Fruit fly (Drosophila melanogaster) whole organism, embryonic: Measurements from ENCODE around the gene Spn75F.

Source experiments
- Awh ChIP-seq: fragments of 200-800 bp; sonication (Bioruptor generic); IDR thresholded peaks from 2 replicates; pipeline ENCODE4, ENCODE4 v1.3.6; 2022; ENCODE audit warnings: missing biosample characterization, missing genetic modification characterization
- B-H1 ChIP-seq: fragments of 200-800 bp; sonication (Bioruptor generic); IDR thresholded peaks from 3 replicates; pipeline ENCODE4 v1.3.6; 2022; ENCODE audit warnings: missing biosample characterization, missing genetic modification characterization
- CG12155 ChIP-seq: fragments of 200-800 bp; sonication (Bioruptor generic); optimal IDR thresholded peaks from 3 replicates; lab custom pipeline; 2016; ENCODE audit warnings: missing biosample characterization, missing genetic modification characterization
- CG12299 ChIP-seq: fragments of 200-800 bp; sonication (Bioruptor generic); optimal IDR thresholded peaks from 2 replicates; lab custom pipeline; 2018; ENCODE audit warnings: missing biosample characterization, mild to moderate bottlenecking, missing genetic modification characterization
- CG13775 ChIP-seq: fragments of 200-800 bp; sonication (Bioruptor generic); optimal IDR thresholded peaks from 3 replicates; lab custom pipeline; 2017; ENCODE audit warnings: missing biosample characterization, mild to moderate bottlenecking, missing genetic modification characterization
- CG14710 ChIP-seq: fragments of 200-800 bp; sonication (Bioruptor generic); optimal IDR thresholded peaks from 3 replicates; lab custom pipeline; 2019; ENCODE audit warnings: missing biosample characterization, mild to moderate bottlenecking, missing genetic modification characterization, moderate library complexity
- CG15696 ChIP-seq: fragments of 200-800 bp; sonication (Bioruptor generic); optimal IDR thresholded peaks from 2 replicates; lab custom pipeline; 2019; ENCODE audit warnings: missing biosample characterization, mild to moderate bottlenecking, missing genetic modification characterization, moderate library complexity
- CG1603 ChIP-seq: fragments of 200-800 bp; sonication (Bioruptor generic); optimal IDR thresholded peaks from 2 replicates; lab custom pipeline; 2019; ENCODE audit warnings: missing biosample characterization, mild to moderate bottlenecking, missing genetic modification characterization, moderate library complexity
- CG18764 ChIP-seq: fragments of 200-800 bp; sonication (Bioruptor generic); optimal IDR thresholded peaks from 3 replicates; lab custom pipeline; 2016; ENCODE audit warnings: missing biosample characterization, missing genetic modification characterization
- CG30020 ChIP-seq: fragments of 200-800 bp; optimal IDR thresholded peaks from 2 replicates; lab custom pipeline; 2019; ENCODE audit warnings: missing biosample characterization, mild to moderate bottlenecking, missing genetic modification characterization, moderate library complexity
- CG31365 ChIP-seq: fragments of 200-800 bp; sonication (Bioruptor generic); optimal IDR thresholded peaks from 2 replicates; lab custom pipeline; 2018; ENCODE audit warnings: missing biosample characterization, mild to moderate bottlenecking, missing genetic modification characterization
- CG32532 ChIP-seq: fragments of 200-800 bp; sonication (Bioruptor generic); IDR thresholded peaks from 2 replicates; pipeline ENCODE4 v1.3.6; 2022; ENCODE audit warnings: missing biosample characterization, missing genetic modification characterization
- CG32772 ChIP-seq: fragments of 200-800 bp; sonication (Bioruptor generic); IDR thresholded peaks from 2 replicates; pipeline ENCODE4 v1.3.6; 2022; ENCODE audit warnings: missing biosample characterization, missing genetic modification characterization
- CG3838 ChIP-seq: fragments of 200-800 bp; sonication (Bioruptor generic); optimal IDR thresholded peaks from 3 replicates; lab custom pipeline; 2016; ENCODE audit warnings: missing biosample characterization, missing genetic modification characterization
- CG4360 ChIP-seq: fragments of 200-800 bp; sonication (Bioruptor generic); IDR thresholded peaks from 2 replicates; pipeline ENCODE4 v1.3.6; 2022; ENCODE audit warnings: missing biosample characterization, missing genetic modification characterization
- CG4707 ChIP-seq: fragments of 200-800 bp; sonication (Bioruptor generic); optimal IDR thresholded peaks from 2 replicates; lab custom pipeline; 2018; ENCODE audit warnings: missing biosample characterization, mild to moderate bottlenecking, missing genetic modification characterization, moderate library complexity
- CG6791 ChIP-seq: fragments of 200-800 bp; sonication (Bioruptor generic); IDR thresholded peaks from 3 replicates; pipeline ENCODE4 v1.3.6; 2022; ENCODE audit warnings: missing biosample characterization, missing genetic modification characterization; ENCODE audit not compliant: partially characterized antibody
- CG9727 ChIP-seq: fragments of 200-800 bp; sonication (Bioruptor generic); optimal IDR thresholded peaks from 3 replicates; lab custom pipeline; 2017; ENCODE audit warnings: missing biosample characterization, mild to moderate bottlenecking, missing genetic modification characterization
- CG9817 ChIP-seq: fragments of 200-800 bp; sonication (Bioruptor generic); optimal IDR thresholded peaks from 2 replicates; lab custom pipeline; 2018; ENCODE audit warnings: missing biosample characterization, mild to moderate bottlenecking, missing genetic modification characterization, moderate library complexity
- CG9876 ChIP-seq: fragments of 200-800 bp; sonication (Bioruptor generic); optimal IDR thresholded peaks from 2 replicates; lab custom pipeline; 2016; ENCODE audit warnings: missing biosample characterization, missing genetic modification characterization
- Deaf1 ChIP-seq: fragments of 200-800 bp; optimal IDR thresholded peaks from 3 replicates; lab custom pipeline; 2019; ENCODE audit warnings: missing biosample characterization, mild to moderate bottlenecking, missing genetic modification characterization, moderate library complexity
- Fer2 ChIP-seq: fragments of 200-800 bp; sonication (Bioruptor generic); optimal IDR thresholded peaks from 2 replicates; lab custom pipeline; 2018; ENCODE audit warnings: missing biosample characterization, mild to moderate bottlenecking, missing genetic modification characterization, moderate library complexity
- Gsc ChIP-seq: fragments of 200-800 bp; sonication (Bioruptor generic); IDR thresholded peaks from 2 replicates; pipeline ENCODE4 v1.3.6; 2022; ENCODE audit warnings: missing biosample characterization, missing genetic modification characterization
- HLH4C ChIP-seq: fragments of 200-800 bp; sonication (Bioruptor generic); IDR thresholded peaks from 3 replicates; pipeline ENCODE4 v1.3.6; 2022; ENCODE audit warnings: missing biosample characterization, missing genetic modification characterization; ENCODE audit not compliant: partially characterized antibody
- HmgZ ChIP-seq: fragments of 200-800 bp; sonication (Bioruptor generic); optimal IDR thresholded peaks from 2 replicates; lab custom pipeline; 2018; ENCODE audit warnings: missing biosample characterization, mild to moderate bottlenecking, missing genetic modification characterization
- Ravus ChIP-seq: fragments of 200-800 bp; sonication (Bioruptor generic); IDR thresholded peaks from 2 replicates; pipeline ENCODE4 v1.3.6; 2022; ENCODE audit warnings: missing biosample characterization, missing genetic modification characterization
- Sry-β ChIP-seq: fragments of 200-800 bp; sonication (Bioruptor generic); optimal IDR thresholded peaks from 2 replicates; lab custom pipeline; 2018; ENCODE audit warnings: missing biosample characterization, mild to moderate bottlenecking, missing genetic modification characterization, moderate library complexity
- Tbp ChIP-seq: fragments of >200 bp; optimal IDR thresholded peaks from 2 replicates; lab custom pipeline; 2018; ENCODE audit warnings: missing biosample characterization, missing genetic modification characterization
- Vsx1 ChIP-seq: fragments of 200-800 bp; sonication (Bioruptor generic); optimal IDR thresholded peaks from 2 replicates; lab custom pipeline; 2017; ENCODE audit warnings: missing biosample characterization, mild to moderate bottlenecking, missing genetic modification characterization, missing genetic modification reagents
- bowl ChIP-seq: fragments of 200-800 bp; sonication (Bioruptor generic); IDR thresholded peaks from 2 replicates; pipeline ENCODE4 v1.3.6; 2022; ENCODE audit warnings: missing biosample characterization, missing genetic modification characterization
- cad ChIP-seq: fragments of >200 bp; optimal IDR thresholded peaks from 2 replicates; lab custom pipeline; 2017; ENCODE audit warnings: missing biosample characterization, missing genetic modification characterization
- crp ChIP-seq, 2 experiments: fragments of 200-800 bp; sonication (Bioruptor generic); optimal IDR thresholded peaks; 2 replicates in 1 of 2; 3 replicates in 1 of 2; lab custom pipeline; 2017; ENCODE audit warnings: missing biosample characterization in 2 of 2, missing genetic modification characterization in 2 of 2, mild to moderate bottlenecking in 1 of 2, moderate library complexity in 1 of 2
- da ChIP-seq: fragments of 200-800 bp; sonication (Bioruptor generic); optimal IDR thresholded peaks from 2 replicates; lab custom pipeline; 2016; ENCODE audit warnings: missing biosample characterization, missing genetic modification characterization
- dimm ChIP-seq: fragments of 200-800 bp; sonication (Bioruptor generic); IDR thresholded peaks from 2 replicates; pipeline ENCODE4 v1.3.6; 2022; ENCODE audit warnings: missing biosample characterization, missing genetic modification characterization
- insv ChIP-seq, 2 experiments: fragments of 200-800 bp; sonication (Bioruptor generic); optimal IDR thresholded peaks; 3 replicates each; lab custom pipeline; 2016 to 2018; ENCODE audit warnings: missing biosample characterization in 2 of 2, missing genetic modification characterization in 2 of 2
- inv ChIP-seq: fragments of 200-800 bp; sonication (Bioruptor generic); IDR thresholded peaks from 2 replicates; pipeline ENCODE4 v1.3.6; 2022; ENCODE audit warnings: missing biosample characterization, missing genetic modification characterization; ENCODE audit not compliant: partially characterized antibody
- jing ChIP-seq: fragments of 200-800 bp; sonication (Bioruptor generic); optimal IDR thresholded peaks from 2 replicates; lab custom pipeline; 2018; ENCODE audit warnings: missing biosample characterization, mild to moderate bottlenecking, missing genetic modification characterization
- kah ChIP-seq: fragments of 200-800 bp; sonication (Bioruptor generic); optimal IDR thresholded peaks from 2 replicates; lab custom pipeline; 2018; ENCODE audit warnings: missing biosample characterization, mild to moderate bottlenecking, missing genetic modification characterization
- lbe ChIP-seq: fragments of 200-800 bp; sonication (Bioruptor generic); optimal IDR thresholded peaks from 2 replicates; lab custom pipeline; 2016; ENCODE audit warnings: missing biosample characterization, mild to moderate bottlenecking, missing genetic modification characterization
- lola ChIP-seq, 3 experiments: fragments of >200 bp in 2 of 3; fragments of 200-800 bp in 1 of 3; sonication (Bioruptor generic) in 1 of 3; optimal IDR thresholded peaks; 2 replicates each; lab custom pipeline; 2017 to 2019; ENCODE audit warnings: missing biosample characterization in 3 of 3, missing genetic modification characterization in 3 of 3, mild to moderate bottlenecking in 1 of 3, moderate library complexity in 1 of 3
- luna ChIP-seq: fragments of 200-800 bp; sonication (Bioruptor generic); optimal IDR thresholded peaks from 2 replicates; lab custom pipeline; 2016; ENCODE audit warnings: missing biosample characterization, missing genetic modification characterization
- nau ChIP-seq: fragments of 200-800 bp; sonication (Bioruptor generic); optimal IDR thresholded peaks from 3 replicates; lab custom pipeline; 2017; ENCODE audit warnings: missing biosample characterization, mild to moderate bottlenecking, missing genetic modification characterization, missing genetic modification reagents
- odd ChIP-seq: fragments of 200-800 bp; sonication (Bioruptor generic); optimal IDR thresholded peaks from 2 replicates; lab custom pipeline; 2017; ENCODE audit warnings: missing biosample characterization, mild to moderate bottlenecking, missing genetic modification characterization
- pita ChIP-seq: fragments of 200-800 bp; sonication (Bioruptor generic); optimal IDR thresholded peaks from 2 replicates; lab custom pipeline; 2017; ENCODE audit warnings: missing biosample characterization, mild to moderate bottlenecking, missing genetic modification characterization
- row ChIP-seq: fragments of 200-800 bp; sonication (Bioruptor generic); IDR thresholded peaks from 3 replicates; pipeline ENCODE4 v1.3.6; 2022; ENCODE audit warnings: missing biosample characterization, missing genetic modification characterization
- stc ChIP-seq: fragments of 200-800 bp; sonication (Bioruptor generic); IDR thresholded peaks from 2 replicates; pipeline ENCODE4 v1.3.6; 2022; ENCODE audit warnings: missing biosample characterization, missing genetic modification characterization
- stwl ChIP-seq: fragments of 200-800 bp; sonication (Bioruptor generic); optimal IDR thresholded peaks from 3 replicates; lab custom pipeline; 2018; ENCODE audit warnings: missing biosample characterization, mild to moderate bottlenecking, missing genetic modification characterization, moderate library complexity
- unc-4 ChIP-seq: fragments of 200-800 bp; sonication (Bioruptor generic); IDR thresholded peaks from 2 replicates; pipeline ENCODE4 v1.3.6; 2022; ENCODE audit warnings: missing biosample characterization, missing genetic modification characterization; ENCODE audit not compliant: partially characterized antibody

Spn75F gene

dm6 chr3L:19086364-19087200 lies 42.9 kb downstream of the Spn75F start, which contains the start of gene Mkp3 (continued):
- TF ChIP-seq CG6791 (GFP tag; lab: Robert Waterston, UW) (no peak), B-H1 (GFP tag; lab: Robert Waterston, UW) (peak; percentile 79; the same call in 2 of the 3 replicates), CG18764 (GFP tag; lab: Kevin White, UChicago) (peak; percentile 72), cad (GFP tag; lab: Kevin White, UChicago) (no peak), CG32532 (GFP tag; lab: Robert Waterston, UW) (peak; percentile 93), Tbp (GFP tag; lab: Kevin White, UChicago) (peak; percentile 63), Sry-β (no peak), HLH4C (GFP tag; lab: Robert Waterston, UW) (no peak), CG12155 (GFP tag; lab: Kevin White, UChicago) (peak; percentile 72), nau (peak; percentile 81), Ravus (GFP tag; lab: Robert Waterston, UW) (peak; percentile 72), lola (GFP tag; optimal IDR thresholded peaks at IDR 0.05; lab: Kevin White, UChicago) (peak in 1 of 3 experiments; percentile 77), dimm (GFP tag; lab: Robert Waterston, UW) (peak; percentile 61; the same call in 1 of the 2 replicates), HmgZ (tag; lab: Kevin White, UChicago) (peak; percentile 91), Gsc (GFP tag; lab: Robert Waterston, UW) (no peak), CG9727 (GFP tag; lab: Kevin White, UChicago) (peak; percentile 91), luna (GFP tag; lab: Kevin White, UChicago) (no peak), CG9876 (no peak), da (no peak), CG31365 (tag; lab: Kevin White, UChicago) (peak; percentile 57), kah (peak; percentile 57), Deaf1 (tag; lab: Kevin White, UChicago) (peak; percentile 63), CG32772 (GFP tag; lab: Robert Waterston, UW) (peak; percentile 91), unc-4 (GFP tag; lab: Robert Waterston, UW) (0 out of 2 replicates have a peak, but pooled peaks have one; percentile 3), CG4707 (GFP tag; lab: Kevin White, UChicago) (peak; percentile 56), CG3838 (GFP tag; lab: Kevin White, UChicago) (no peak), Vsx1 (peak; percentile 83), CG15696 (tag; lab: Kevin White, UChicago) (peak; percentile 67), inv (GFP tag; lab: Robert Waterston, UW) (no peak), CG4360 (GFP tag; lab: Robert Waterston, UW) (peak; percentile 42), bowl (GFP tag; lab: Robert Waterston, UW) (peak; percentile 61), CG30020 (tag; lab: Kevin White, UChicago) (peak; percentile 58), CG1603 (tag; lab: Kevin White, UChicago) (no peak), CG9817 (tag; lab: Kevin White, UChicago) (peak; percentile 77), jing (peak; percentile 10), odd (GFP tag; lab: Kevin White, UChicago) (peak; percentile 86), pita (GFP tag; lab: Kevin White, UChicago) (no peak), CG12299 (tag; lab: Kevin White, UChicago) (peak; percentile 86), CG14710 (tag; lab: Kevin White, UChicago) (peak; percentile 74), crp (GFP tag; optimal IDR thresholded peaks at IDR 0.05; lab: Kevin White, UChicago) (peak in 1 of 2 experiments; percentile 37), stc (GFP tag; lab: Robert Waterston, UW) (peak; percentile 93), row (peak; percentile 97), CG13775 (GFP tag; lab: Kevin White, UChicago) (peak; percentile 90), insv (GFP tag; optimal IDR thresholded peaks at IDR 0.05; lab: Kevin White, UChicago) (peak in 1 of 2 experiments; percentile 41), Awh (GFP tag; lab: Robert Waterston, UW) (peak; percentile 55), Fer2 (tag; lab: Kevin White, UChicago) (peak; percentile 86), lbe (GFP tag; lab: Kevin White, UChicago) (peak; percentile 63), stwl (tag; lab: Kevin White, UChicago) (no peak)
